Fruit fly (Drosophila melanogaster) whole organism, embryonic: ENCODE measurements around the gene CG2614.

Experiments
- Atf3 ChIP-seq: fragments of 200-800 bp; sonication (Bioruptor generic); optimal IDR thresholded peaks from 3 replicates; lab custom pipeline; 2016; ENCODE audit warnings: missing biosample characterization, missing genetic modification characterization
- Atf6 ChIP-seq: fragments of 200-800 bp; sonication (Bioruptor generic); IDR thresholded peaks from 2 replicates; pipeline ENCODE4 v1.3.6; 2022; ENCODE audit warnings: missing biosample characterization, missing genetic modification characterization
- Awh ChIP-seq: fragments of 200-800 bp; sonication (Bioruptor generic); IDR thresholded peaks from 2 replicates; pipeline ENCODE4, ENCODE4 v1.3.6; 2022; ENCODE audit warnings: missing biosample characterization, missing genetic modification characterization
- BEAF-32 ChIP-seq: fragments of 200-800 bp; sonication (Bioruptor generic); optimal IDR thresholded peaks from 3 replicates; lab custom pipeline; 2017; ENCODE audit warnings: missing biosample characterization, missing genetic modification characterization, mild to moderate bottlenecking, moderate library complexity, missing genetic modification reagents
- CG10147 ChIP-seq: fragments of 200-800 bp; sonication (Bioruptor generic); optimal IDR thresholded peaks from 2 replicates; lab custom pipeline; 2019; ENCODE audit warnings: missing biosample characterization, mild to moderate bottlenecking, missing genetic modification characterization, moderate library complexity
- CG11085 ChIP-seq: fragments of 200-800 bp; sonication (Bioruptor generic); IDR thresholded peaks from 2 replicates; pipeline ENCODE4 v1.3.6; 2022; ENCODE audit warnings: missing biosample characterization, missing genetic modification characterization
- CG14710 ChIP-seq: fragments of 200-800 bp; sonication (Bioruptor generic); optimal IDR thresholded peaks from 3 replicates; lab custom pipeline; 2019; ENCODE audit warnings: missing biosample characterization, mild to moderate bottlenecking, missing genetic modification characterization, moderate library complexity
- CG15514 ChIP-seq: fragments of 200-800 bp; sonication (Bioruptor generic); optimal IDR thresholded peaks from 3 replicates; lab custom pipeline; 2017; ENCODE audit warnings: missing biosample characterization, missing genetic modification characterization, mild to moderate bottlenecking, moderate library complexity, missing genetic modification reagents
- CG15696 ChIP-seq: fragments of 200-800 bp; sonication (Bioruptor generic); optimal IDR thresholded peaks from 2 replicates; lab custom pipeline; 2019; ENCODE audit warnings: missing biosample characterization, mild to moderate bottlenecking, missing genetic modification characterization, moderate library complexity
- CG1647 ChIP-seq: fragments of 200-800 bp; sonication (Bioruptor generic); optimal IDR thresholded peaks from 3 replicates; lab custom pipeline; 2016; ENCODE audit warnings: missing biosample characterization, missing genetic modification characterization
- CG17568 ChIP-seq: fragments of 200-800 bp; sonication (Bioruptor generic); optimal IDR thresholded peaks from 2 replicates; lab custom pipeline; 2018; ENCODE audit warnings: missing biosample characterization, mild to moderate bottlenecking, missing genetic modification characterization, moderate library complexity
- CG18476 ChIP-seq: fragments of 200-800 bp; sonication (Bioruptor generic); optimal IDR thresholded peaks from 2 replicates; lab custom pipeline; 2016; ENCODE audit warnings: missing biosample characterization, mild to moderate bottlenecking, missing genetic modification characterization
- CG2875 ChIP-seq: fragments of 200-800 bp; sonication (Bioruptor generic); optimal IDR thresholded peaks from 2 replicates; lab custom pipeline; 2017; ENCODE audit warnings: missing biosample characterization, mild to moderate bottlenecking, missing genetic modification characterization, missing genetic modification reagents
- CG2889 ChIP-seq: fragments of 200-800 bp; sonication (Bioruptor generic); IDR thresholded peaks from 3 replicates; pipeline ENCODE4 v1.3.6; 2022; ENCODE audit warnings: missing biosample characterization, missing genetic modification characterization
- CG31441 ChIP-seq: fragments of 200-800 bp; sonication (Bioruptor generic); IDR thresholded peaks from 2 replicates; pipeline ENCODE4 v1.3.6; 2022; ENCODE audit warnings: missing biosample characterization, missing genetic modification characterization
- CG33557 ChIP-seq: fragments of 200-800 bp; sonication (Bioruptor generic); optimal IDR thresholded peaks from 2 replicates; lab custom pipeline; 2019; ENCODE audit warnings: missing biosample characterization, mild to moderate bottlenecking, missing genetic modification characterization, moderate library complexity
- CG3847 ChIP-seq: fragments of 200-800 bp; sonication (Bioruptor generic); IDR thresholded peaks from 2 replicates; pipeline ENCODE4 v1.3.6; 2022; ENCODE audit warnings: missing biosample characterization, missing genetic modification characterization
- CG4282 ChIP-seq: fragments of 200-800 bp; sonication (Bioruptor generic); optimal IDR thresholded peaks from 2 replicates; lab custom pipeline; 2016; ENCODE audit warnings: missing biosample characterization, missing genetic modification characterization
- CG43689 ChIP-seq: fragments of 200-800 bp; sonication (Bioruptor generic); IDR thresholded peaks from 2 replicates; pipeline ENCODE4 v1.3.6; 2022; ENCODE audit warnings: missing biosample characterization, missing genetic modification characterization
- CG4424 ChIP-seq: fragments of 200-800 bp; sonication (Bioruptor generic); optimal IDR thresholded peaks from 3 replicates; lab custom pipeline; 2016; ENCODE audit warnings: missing biosample characterization, missing genetic modification characterization
- CG4820 ChIP-seq: fragments of 200-800 bp; sonication (Bioruptor generic); optimal IDR thresholded peaks from 3 replicates; lab custom pipeline; 2016; ENCODE audit warnings: missing biosample characterization, missing genetic modification characterization
- CrebB ChIP-seq: fragments of 200-800 bp; sonication (Bioruptor generic); optimal IDR thresholded peaks from 3 replicates; lab custom pipeline; 2018; ENCODE audit warnings: missing biosample characterization, mild to moderate bottlenecking, missing genetic modification characterization
- E2f1 ChIP-seq: fragments of 200-800 bp; sonication (Bioruptor generic); IDR thresholded peaks from 2 replicates; pipeline ENCODE4 v1.3.6; 2022; ENCODE audit warnings: missing biosample characterization, missing genetic modification characterization
- Fer2 ChIP-seq: fragments of 200-800 bp; sonication (Bioruptor generic); optimal IDR thresholded peaks from 2 replicates; lab custom pipeline; 2018; ENCODE audit warnings: missing biosample characterization, mild to moderate bottlenecking, missing genetic modification characterization, moderate library complexity
- Hand ChIP-seq: fragments of 200-800 bp; sonication (Bioruptor generic); optimal IDR thresholded peaks from 2 replicates; lab custom pipeline; 2017; ENCODE audit warnings: mild to moderate bottlenecking, missing biosample characterization, missing genetic modification reagents, missing genetic modification characterization
- HmgZ ChIP-seq: fragments of 200-800 bp; sonication (Bioruptor generic); optimal IDR thresholded peaks from 2 replicates; lab custom pipeline; 2018; ENCODE audit warnings: missing biosample characterization, mild to moderate bottlenecking, missing genetic modification characterization
- Hr39 ChIP-seq: fragments of >200 bp; optimal IDR thresholded peaks from 2 replicates; lab custom pipeline; 2017
- Hsf ChIP-seq: fragments of 200-800 bp; sonication (Bioruptor generic); optimal IDR thresholded peaks from 3 replicates; lab custom pipeline; 2016; ENCODE audit warnings: missing biosample characterization, missing genetic modification characterization
- Meics ChIP-seq: fragments of 200-800 bp; sonication (Bioruptor generic); optimal IDR thresholded peaks from 2 replicates; lab custom pipeline; 2017; ENCODE audit warnings: missing biosample characterization, mild to moderate bottlenecking, missing genetic modification characterization
- NFAT ChIP-seq: fragments of 200-800 bp; sonication (Bioruptor generic); IDR thresholded peaks from 2 replicates; pipeline ENCODE4 v1.3.6; 2022; ENCODE audit warnings: missing biosample characterization, missing genetic modification characterization
- NfI ChIP-seq: fragments of 200-800 bp; sonication (Bioruptor generic); optimal IDR thresholded peaks from 3 replicates; lab custom pipeline; 2018; ENCODE audit warnings: missing biosample characterization, mild to moderate bottlenecking, missing genetic modification characterization, moderate library complexity
- Ssrp ChIP-seq: fragments of 200-800 bp; sonication (Bioruptor generic); optimal IDR thresholded peaks from 2 replicates; lab custom pipeline; 2018; ENCODE audit warnings: missing biosample characterization, mild to moderate bottlenecking, missing genetic modification characterization, moderate library complexity
- TFAM ChIP-seq: fragments of 200-800 bp; sonication (Bioruptor generic); optimal IDR thresholded peaks from 2 replicates; lab custom pipeline; 2017; ENCODE audit warnings: missing biosample characterization, missing genetic modification characterization, inconsistent platforms
- al ChIP-seq: fragments of 200-800 bp; sonication (Bioruptor generic); IDR thresholded peaks from 2 replicates; pipeline ENCODE4 v1.3.6; 2022; ENCODE audit warnings: missing biosample characterization, missing genetic modification characterization
- bab2 ChIP-seq: fragments of 200-800 bp; sonication (Bioruptor generic); optimal IDR thresholded peaks from 2 replicates; lab custom pipeline; 2016; ENCODE audit warnings: missing biosample characterization, missing genetic modification characterization
- ci ChIP-seq: fragments of 200-800 bp; sonication (Bioruptor generic); IDR thresholded peaks from 3 replicates; pipeline ENCODE4 v1.3.6; 2022; ENCODE audit warnings: missing biosample characterization, missing genetic modification characterization
- fd3F ChIP-seq: fragments of 200-800 bp; sonication (Bioruptor generic); optimal IDR thresholded peaks from 2 replicates; lab custom pipeline; 2018; ENCODE audit warnings: missing biosample characterization, mild to moderate bottlenecking, missing genetic modification characterization, moderate library complexity
- fu2 ChIP-seq: fragments of 200-800 bp; sonication (Bioruptor generic); optimal IDR thresholded peaks from 2 replicates; lab custom pipeline; 2016; ENCODE audit warnings: missing biosample characterization, missing genetic modification characterization
- gem ChIP-seq: fragments of 200-800 bp; sonication (Bioruptor generic); optimal IDR thresholded peaks from 2 replicates; lab custom pipeline; 2019; ENCODE audit warnings: missing biosample characterization, mild to moderate bottlenecking, missing genetic modification characterization, moderate library complexity
- kay ChIP-seq: fragments of 200-800 bp; sonication (Bioruptor generic); optimal IDR thresholded peaks from 2 replicates; lab custom pipeline; 2016; ENCODE audit warnings: missing biosample characterization, missing genetic modification characterization
- lov ChIP-seq, 2 experiments: fragments of 200-800 bp in 1 of 2; fragments of >200 bp in 1 of 2; sonication (Bioruptor generic) in 1 of 2; IDR thresholded peaks in 1 of 2; optimal IDR thresholded peaks in 1 of 2; 2 replicates in 1 of 2; 3 replicates in 1 of 2; pipeline versions ENCODE4 v1.3.6 to Lab custom; 2017 to 2022; ENCODE audit warnings: missing biosample characterization in 1 of 2, missing genetic modification characterization in 1 of 2
- luna ChIP-seq: fragments of 200-800 bp; sonication (Bioruptor generic); optimal IDR thresholded peaks from 2 replicates; lab custom pipeline; 2016; ENCODE audit warnings: missing biosample characterization, missing genetic modification characterization
- maf-S ChIP-seq: fragments of 200-800 bp; sonication (Bioruptor generic); optimal IDR thresholded peaks from 2 replicates; lab custom pipeline; 2016; ENCODE audit warnings: missing biosample characterization, missing genetic modification characterization
- oc ChIP-seq: fragments of 200-800 bp; sonication (Bioruptor generic); optimal IDR thresholded peaks from 2 replicates; lab custom pipeline; 2018; ENCODE audit warnings: missing biosample characterization, mild to moderate bottlenecking, missing genetic modification characterization, moderate library complexity
- shn ChIP-seq: fragments of 200-800 bp; sonication (Bioruptor generic); optimal IDR thresholded peaks from 3 replicates; lab custom pipeline; 2016; ENCODE audit warnings: missing biosample characterization, missing genetic modification characterization
- sim ChIP-seq: fragments of 200-800 bp; sonication (Bioruptor generic); IDR thresholded peaks from 2 replicates; pipeline ENCODE4 v1.3.6; 2022; ENCODE audit warnings: missing biosample characterization, missing genetic modification characterization
- sima ChIP-seq: fragments of 200-800 bp; sonication (Bioruptor generic); optimal IDR thresholded peaks from 2 replicates; lab custom pipeline; 2016; ENCODE audit warnings: missing biosample characterization, missing genetic modification characterization
- sqz ChIP-seq: fragments of 200-800 bp; sonication (Bioruptor generic); optimal IDR thresholded peaks from 3 replicates; lab custom pipeline; 2018; ENCODE audit warnings: missing biosample characterization, mild to moderate bottlenecking, missing genetic modification characterization
- trh ChIP-seq: fragments of 200-800 bp; sonication (Bioruptor generic); optimal IDR thresholded peaks from 2 replicates; lab custom pipeline; 2016; ENCODE audit warnings: missing biosample characterization, missing genetic modification characterization
- vvl ChIP-seq: fragments of 200-800 bp; sonication (Bioruptor generic); IDR thresholded peaks from 2 replicates; pipeline ENCODE4 v1.3.6; 2022; ENCODE audit warnings: missing biosample characterization, missing genetic modification characterization
- zen2 ChIP-seq: fragments of 200-800 bp; sonication (Bioruptor generic); IDR thresholded peaks from 3 replicates; pipeline ENCODE4 v1.3.6; 2022; ENCODE audit warnings: missing biosample characterization, missing genetic modification characterization; ENCODE audit not compliant: partially characterized antibody

The CG2614 gene

DNA sequence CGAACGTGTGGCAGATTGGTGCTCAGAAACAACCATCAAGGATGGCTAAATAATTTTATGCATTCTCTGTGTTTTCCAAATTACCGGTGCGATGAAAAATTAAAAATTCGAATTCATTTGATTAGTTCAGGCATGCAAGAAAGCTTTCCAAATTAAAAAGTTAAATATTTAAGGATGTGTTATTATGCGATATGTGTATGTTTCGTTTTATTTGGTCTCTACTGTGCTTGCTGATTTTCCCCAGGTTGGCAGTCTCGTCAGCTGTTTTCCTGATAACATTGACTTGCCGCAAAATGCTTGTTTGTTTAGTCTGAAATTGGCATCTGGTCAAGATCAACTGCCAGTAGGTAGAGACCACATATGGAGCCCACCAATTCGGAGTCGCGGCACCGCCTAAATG, 6.3 kb upstream of the CG2614 start, which contains the start of gene CG2611 (continued):
- TF ChIP-seq gem (no peak), CG4282 (GFP tag; lab: Kevin White, UChicago) (no peak), CG18476 (GFP tag; lab: Kevin White, UChicago) (peak; percentile 44), fd3F (GFP tag; lab: Kevin White, UChicago) (peak; percentile 15), CG17568 (GFP tag; lab: Kevin White, UChicago) (no peak), TFAM (no peak), CG14710 (tag; lab: Kevin White, UChicago) (peak; percentile 31), E2f1 (GFP tag; lab: Robert Waterston, UW) (0 out of 2 replicates have a peak, but pooled peaks have one; percentile 11), CG2875 (GFP tag; lab: Kevin White, UChicago) (peak; percentile 5), CG4424 (GFP tag; lab: Kevin White, UChicago) (peak; percentile 48), vvl (GFP tag; lab: Robert Waterston, UW) (peak; percentile 56; the same call in 1 of the 2 replicates), lov (optimal IDR thresholded peaks at IDR 0.05; lab: Kevin White, UChicago) (no peak), lov (GFP tag; IDR thresholded peaks at IDR 0.05; lab: Robert Waterston, UW) (no peak), Fer2 (tag; lab: Kevin White, UChicago) (no peak), sima (no peak), trh (GFP tag; lab: Kevin White, UChicago) (no peak), CrebB (tag; lab: Kevin White, UChicago) (peak; percentile 9), HmgZ (tag; lab: Kevin White, UChicago) (peak; percentile 67), fu2 (GFP tag; lab: Kevin White, UChicago) (peak; percentile 41), CG2889 (GFP tag; lab: Robert Waterston, UW) (no peak), Atf6 (GFP tag; lab: Robert Waterston, UW) (peak; percentile 53; the same call in 1 of the 2 replicates), CG1647 (peak; percentile 40), Hr39 (no peak), CG3847 (GFP tag; lab: Robert Waterston, UW) (peak; percentile 67), CG10147 (GFP tag; lab: Kevin White, UChicago) (peak; percentile 32), Awh (GFP tag; lab: Robert Waterston, UW) (peak; percentile 35; the same call in 1 of the 2 replicates), Atf3 (peak; percentile 10), oc (tag; lab: Kevin White, UChicago) (no peak), NfI (GFP tag; lab: Kevin White, UChicago) (peak; percentile 36), CG31441 (no peak), kay (GFP tag; lab: Kevin White, UChicago) (peak; percentile 9), maf-S (GFP tag; lab: Kevin White, UChicago) (peak; percentile 22), CG15696 (tag; lab: Kevin White, UChicago) (peak; percentile 37), Meics (GFP tag; lab: Kevin White, UChicago) (peak; percentile 47), shn (GFP tag; lab: Kevin White, UChicago) (peak; percentile 3), al (GFP tag; lab: Robert Waterston, UW) (peak; percentile 49; the same call in 1 of the 2 replicates), ci (GFP tag; lab: Robert Waterston, UW) (peak; percentile 79), zen2 (GFP tag; lab: Robert Waterston, UW) (no peak), luna (GFP tag; lab: Kevin White, UChicago) (no peak), CG43689 (GFP tag; lab: Robert Waterston, UW) (0 out of 2 replicates have a peak, but pooled peaks have one; percentile 33), CG15514 (GFP tag; lab: Kevin White, UChicago) (peak; percentile 74), Hsf (GFP tag; lab: Kevin White, UChicago) (peak; percentile 59), sqz (no peak), Ssrp (tag; lab: Kevin White, UChicago) (peak; percentile 42), CG4820 (GFP tag; lab: Kevin White, UChicago) (peak; percentile 37), CG11085 (GFP tag; lab: Robert Waterston, UW) (no peak), BEAF-32 (GFP tag; lab: Kevin White, UChicago) (peak; percentile 55), Hand (peak; percentile 22), sim (GFP tag; lab: Robert Waterston, UW) (no peak), CG33557 (no peak), bab2 (GFP tag; lab: Kevin White, UChicago) (peak; percentile 45), NFAT (GFP tag; lab: Robert Waterston, UW) (no peak)
